Fruit fly (Drosophila melanogaster) whole organism, prepupa: Measurements from ENCODE around the gene CG6277.

Source experiments
- Blimp-1 ChIP-seq: fragments of 200-800 bp; sonication (Bioruptor generic); optimal IDR thresholded peaks from 3 replicates; lab custom pipeline; 2017; ENCODE audit warnings: missing biosample characterization, missing genetic modification characterization, mild to moderate bottlenecking, moderate library complexity, missing genetic modification reagents
- CG10631 ChIP-seq: fragments of 200-800 bp; sonication (Bioruptor generic); optimal IDR thresholded peaks from 2 replicates; lab custom pipeline; 2016; ENCODE audit warnings: missing biosample characterization, missing genetic modification characterization
- CG10669 ChIP-seq: fragments of 200-800 bp; sonication (Bioruptor generic); optimal IDR thresholded peaks from 3 replicates; lab custom pipeline; 2018; ENCODE audit warnings: missing biosample characterization, mild to moderate bottlenecking, missing genetic modification characterization, moderate library complexity
- CG11294 ChIP-seq: fragments of 200-800 bp; sonication (Bioruptor generic); IDR thresholded peaks from 2 replicates; pipeline ENCODE4 v1.3.6; 2022; ENCODE audit warnings: missing biosample characterization, missing genetic modification characterization
- CG11902 ChIP-seq: fragments of 200-800 bp; sonication (Bioruptor generic); optimal IDR thresholded peaks from 3 replicates; lab custom pipeline; 2016; ENCODE audit warnings: missing biosample characterization, missing genetic modification characterization
- CG15336 ChIP-seq: fragments of 200-800 bp; sonication (Bioruptor generic); IDR thresholded peaks from 2 replicates; pipeline ENCODE4 v1.3.6; 2022; ENCODE audit warnings: missing biosample characterization, missing genetic modification characterization
- CG16779 ChIP-seq: fragments of 200-800 bp; sonication (Bioruptor generic); optimal IDR thresholded peaks from 3 replicates; lab custom pipeline; 2017; ENCODE audit warnings: missing biosample characterization, mild to moderate bottlenecking, missing genetic modification characterization
- CG3032 ChIP-seq: fragments of 200-800 bp; optimal IDR thresholded peaks from 2 replicates; lab custom pipeline; 2019; ENCODE audit warnings: missing biosample characterization, mild to moderate bottlenecking, missing genetic modification characterization, moderate library complexity
- CG31627 ChIP-seq: fragments of 200-800 bp; sonication (Bioruptor generic); optimal IDR thresholded peaks from 3 replicates; lab custom pipeline; 2016; ENCODE audit warnings: missing biosample characterization, missing genetic modification characterization
- CG34406 ChIP-seq: fragments of 200-800 bp; sonication (Bioruptor generic); optimal IDR thresholded peaks from 3 replicates; lab custom pipeline; 2016; ENCODE audit warnings: missing biosample characterization, missing genetic modification characterization
- CG3919 ChIP-seq: fragments of 200-800 bp; sonication (Bioruptor generic); optimal IDR thresholded peaks from 3 replicates; lab custom pipeline; 2016; ENCODE audit warnings: missing biosample characterization, missing genetic modification characterization
- CG4318 ChIP-seq: fragments of 200-800 bp; sonication (Bioruptor generic); optimal IDR thresholded peaks from 3 replicates; lab custom pipeline; 2017; ENCODE audit warnings: missing biosample characterization, mild to moderate bottlenecking, missing genetic modification characterization
- CG6163 ChIP-seq: fragments of 200-800 bp; sonication (Bioruptor generic); IDR thresholded peaks from 3 replicates; pipeline ENCODE4 v1.3.6; 2022; ENCODE audit warnings: missing biosample characterization, missing genetic modification characterization
- CG6276 ChIP-seq: fragments of 200-800 bp; sonication (Bioruptor generic); optimal IDR thresholded peaks from 2 replicates; lab custom pipeline; 2017; ENCODE audit warnings: missing biosample characterization, mild to moderate bottlenecking, missing genetic modification characterization
- CG6792 ChIP-seq: fragments of 200-800 bp; sonication (Bioruptor generic); optimal IDR thresholded peaks from 3 replicates; lab custom pipeline; 2016; ENCODE audit warnings: missing biosample characterization, missing genetic modification characterization
- CG6808 ChIP-seq: fragments of 200-800 bp; sonication (Bioruptor generic); optimal IDR thresholded peaks from 3 replicates; lab custom pipeline; 2017; ENCODE audit warnings: missing biosample characterization, missing genetic modification characterization, mild to moderate bottlenecking, moderate library complexity, missing genetic modification reagents
- CG6854 ChIP-seq: fragments of 200-800 bp; sonication (Bioruptor generic); optimal IDR thresholded peaks from 2 replicates; lab custom pipeline; 2017; ENCODE audit warnings: missing biosample characterization, mild to moderate bottlenecking, missing genetic modification characterization
- CG7368 ChIP-seq: fragments of 200-800 bp; sonication (Bioruptor generic); optimal IDR thresholded peaks from 3 replicates; lab custom pipeline; 2016; ENCODE audit warnings: missing biosample characterization, missing genetic modification characterization
- CG8119 ChIP-seq: fragments of 200-800 bp; sonication (Bioruptor generic); IDR thresholded peaks from 3 replicates; pipeline ENCODE4 v1.3.6; 2022; ENCODE audit warnings: missing biosample characterization, missing genetic modification characterization
- CG8319 ChIP-seq: fragments of 200-800 bp; sonication (Bioruptor generic); optimal IDR thresholded peaks from 3 replicates; lab custom pipeline; 2016; ENCODE audit warnings: missing biosample characterization, missing genetic modification characterization
- CG8632 ChIP-seq: fragments of 200-800 bp; sonication (Bioruptor generic); optimal IDR thresholded peaks from 3 replicates; lab custom pipeline; 2016; ENCODE audit warnings: missing biosample characterization, missing genetic modification characterization
- Eip93F ChIP-seq: fragments of 200-800 bp; sonication (Bioruptor generic); optimal IDR thresholded peaks from 2 replicates; lab custom pipeline; 2016; ENCODE audit warnings: missing biosample characterization, mild to moderate bottlenecking, missing genetic modification characterization
- Ets21C ChIP-seq: fragments of 200-800 bp; sonication (Bioruptor generic); optimal IDR thresholded peaks from 3 replicates; lab custom pipeline; 2016; ENCODE audit warnings: missing biosample characterization, missing genetic modification characterization
- Ets96B ChIP-seq: fragments of 200-800 bp; optimal IDR thresholded peaks from 2 replicates; lab custom pipeline; 2019; ENCODE audit warnings: missing biosample characterization, mild to moderate bottlenecking, missing genetic modification characterization, moderate library complexity
- Hr38 ChIP-seq: sonication (Bioruptor generic); optimal IDR thresholded peaks from 2 replicates; lab custom pipeline; 2016; ENCODE audit warnings: missing biosample characterization, missing genetic modification characterization
- Hr39 ChIP-seq: fragments of 200-800 bp; sonication (Bioruptor generic); optimal IDR thresholded peaks from 2 replicates; lab custom pipeline; 2016; ENCODE audit warnings: missing biosample characterization, missing genetic modification characterization
- Lpt ChIP-seq: fragments of 200-800 bp; sonication (Bioruptor generic); optimal IDR thresholded peaks from 3 replicates; lab custom pipeline; 2016; ENCODE audit warnings: missing biosample characterization, missing genetic modification characterization
- Met ChIP-seq: fragments of 200-800 bp; sonication (Bioruptor generic); optimal IDR thresholded peaks from 3 replicates; lab custom pipeline; 2016; ENCODE audit warnings: missing biosample characterization, missing genetic modification characterization
- Sox102F ChIP-seq: fragments of 200-800 bp; sonication (Bioruptor generic); optimal IDR thresholded peaks from 2 replicates; lab custom pipeline; 2016; ENCODE audit warnings: missing biosample characterization, mild to moderate bottlenecking, missing genetic modification characterization
- Sox14 ChIP-seq: fragments of 200-800 bp; sonication (Bioruptor generic); optimal IDR thresholded peaks from 3 replicates; lab custom pipeline; 2016; ENCODE audit warnings: missing biosample characterization, missing genetic modification characterization
- Sox15 ChIP-seq: fragments of 200-800 bp; sonication (Bioruptor generic); optimal IDR thresholded peaks from 3 replicates; lab custom pipeline; 2016; ENCODE audit warnings: missing biosample characterization, missing genetic modification characterization
- achi ChIP-seq: fragments of 200-800 bp; sonication (Bioruptor generic); optimal IDR thresholded peaks from 3 replicates; lab custom pipeline; 2016; ENCODE audit warnings: missing biosample characterization, missing genetic modification characterization
- acj6 ChIP-seq: fragments of 200-800 bp; sonication (Bioruptor generic); optimal IDR thresholded peaks from 3 replicates; lab custom pipeline; 2016; ENCODE audit warnings: missing biosample characterization, missing genetic modification characterization
- cyc ChIP-seq: fragments of 200-800 bp; sonication (Bioruptor generic); optimal IDR thresholded peaks from 3 replicates; lab custom pipeline; 2016; ENCODE audit warnings: missing biosample characterization, missing genetic modification characterization
- dac ChIP-seq: fragments of 200-800 bp; sonication (Bioruptor generic); optimal IDR thresholded peaks from 2 replicates; lab custom pipeline; 2017; ENCODE audit warnings: missing biosample characterization, mild to moderate bottlenecking, missing genetic modification characterization
- dsx ChIP-seq: fragments of 200-800 bp; optimal IDR thresholded peaks from 3 replicates; lab custom pipeline; 2019; ENCODE audit warnings: missing biosample characterization, mild to moderate bottlenecking, missing genetic modification characterization, moderate library complexity; ENCODE audit not compliant: poor library complexity, severe bottlenecking
- eg ChIP-seq: fragments of 200-800 bp; sonication (Bioruptor generic); IDR thresholded peaks from 3 replicates; pipeline ENCODE4 v1.3.6; 2022; ENCODE audit warnings: missing biosample characterization, missing genetic modification characterization
- esn ChIP-seq: fragments of 200-800 bp; sonication (Bioruptor generic); optimal IDR thresholded peaks from 2 replicates; lab custom pipeline; 2016; ENCODE audit warnings: missing biosample characterization, mild to moderate bottlenecking, missing genetic modification characterization, moderate library complexity
- fd59A ChIP-seq: fragments of 200-800 bp; sonication (Bioruptor generic); optimal IDR thresholded peaks from 2 replicates; lab custom pipeline; 2017; ENCODE audit warnings: missing biosample characterization, mild to moderate bottlenecking, missing genetic modification characterization, missing genetic modification reagents
- fkh ChIP-seq: fragments of 200-800 bp; sonication (Bioruptor generic); optimal IDR thresholded peaks from 3 replicates; lab custom pipeline; 2017; ENCODE audit warnings: missing biosample characterization, mild to moderate bottlenecking, missing genetic modification characterization, moderate library complexity
- lz ChIP-seq: fragments of 200-800 bp; sonication (Bioruptor generic); optimal IDR thresholded peaks from 3 replicates; lab custom pipeline; 2016; ENCODE audit warnings: missing biosample characterization, missing genetic modification characterization
- net ChIP-seq: fragments of 200-800 bp; sonication (Bioruptor generic); optimal IDR thresholded peaks from 3 replicates; lab custom pipeline; 2016; ENCODE audit warnings: missing biosample characterization, missing genetic modification characterization
- ss ChIP-seq, 2 experiments: fragments of 200-800 bp; sonication (Bioruptor generic); optimal IDR thresholded peaks; 2 replicates in 1 of 2; 3 replicates in 1 of 2; lab custom pipeline; 2017 to 2018; ENCODE audit warnings: mild to moderate bottlenecking in 2 of 2, missing biosample characterization in 2 of 2, missing genetic modification characterization in 2 of 2, moderate library complexity in 1 of 2
- svp ChIP-seq: fragments of 200-800 bp; sonication (Bioruptor generic); peaks from one replicate; lab custom pipeline; 2016; ENCODE audit warnings: missing biosample characterization, missing genetic modification characterization
- topi ChIP-seq: fragments of 200-800 bp; sonication (Bioruptor generic); optimal IDR thresholded peaks from 3 replicates; lab custom pipeline; 2016; ENCODE audit warnings: missing biosample characterization, missing genetic modification characterization

The CG6277 gene

dm6 chr3R:26989802-26990509 is 33.1 kb downstream of the CG6277 start, which contains the start of gene CG31076 (continued):
- TF ChIP-seq ss (GFP tag; optimal IDR thresholded peaks at IDR 0.05; lab: Kevin White, UChicago) (peak; percentile 15 to 57), CG16779 (tag; lab: Kevin White, UChicago) (peak; percentile 15), net (GFP tag; lab: Kevin White, UChicago) (no peak), Sox14 (GFP tag; lab: Kevin White, UChicago) (peak; percentile 77), CG10631 (peak; percentile 32), CG6854 (GFP tag; lab: Kevin White, UChicago) (no peak), CG8319 (peak; percentile 45), CG31627 (GFP tag; lab: Kevin White, UChicago) (peak; percentile 56), Blimp-1 (GFP tag; lab: Kevin White, UChicago) (peak; percentile 53), CG10669 (GFP tag; lab: Kevin White, UChicago) (peak; percentile 64), CG8632 (GFP tag; lab: Kevin White, UChicago) (peak; percentile 33), CG3919 (GFP tag; lab: Kevin White, UChicago) (peak; percentile 65), Met (GFP tag; lab: Kevin White, UChicago) (peak; percentile 81), Ets96B (tag; lab: Kevin White, UChicago) (peak; percentile 50)
- TF ChIP-seq, all 60 proteins: peak for 47

- TF ChIP-seq Hr38 (no peak), CG10669 (GFP tag; lab: Kevin White, UChicago) (peak; percentile 89), CG6163 (peak; percentile 99), net (GFP tag; lab: Kevin White, UChicago) (peak; percentile 76), CG8119 (peak; percentile 94), Eip93F (GFP tag; lab: Kevin White, UChicago) (peak; percentile 91), CG6854 (GFP tag; lab: Kevin White, UChicago) (peak; percentile 72), dac (GFP tag; lab: Kevin White, UChicago) (peak; percentile 67), fkh (GFP tag; lab: Kevin White, UChicago) (no peak), svp (GFP tag; lab: Kevin White, UChicago) (peak; percentile 96), CG11902 (peak; percentile 80), Blimp-1 (GFP tag; lab: Kevin White, UChicago) (peak; percentile 76), CG11294 (GFP tag; lab: Robert Waterston, UW) (peak; percentile 75), cyc (GFP tag; lab: Kevin White, UChicago) (peak; percentile 92), Ets96B (tag; lab: Kevin White, UChicago) (peak; percentile 93), CG4318 (GFP tag; lab: Kevin White, UChicago) (peak; percentile 73), CG6276 (GFP tag; lab: Kevin White, UChicago) (no peak), CG3032 (tag; lab: Kevin White, UChicago) (peak; percentile 83), fd59A (GFP tag; lab: Kevin White, UChicago) (peak; percentile 74), Sox102F (GFP tag; lab: Kevin White, UChicago) (peak; percentile 88), CG34406 (peak; percentile 83), Hr39 (GFP tag; lab: Kevin White, UChicago) (peak; percentile 69), Sox14 (GFP tag; lab: Kevin White, UChicago) (peak; percentile 81), Lpt (GFP tag; lab: Kevin White, UChicago) (peak; percentile 68), Ets21C (GFP tag; lab: Kevin White, UChicago) (peak; percentile 76), dsx (peak; percentile 93), topi (peak; percentile 91), CG8319 (peak; percentile 77), CG6792 (peak; percentile 86), lz (GFP tag; lab: Kevin White, UChicago) (peak; percentile 92), esn (GFP tag; lab: Kevin White, UChicago) (peak; percentile 94), CG31627 (GFP tag; lab: Kevin White, UChicago) (peak; percentile 76), eg (GFP tag; lab: Robert Waterston, UW) (peak; percentile 97), CG15336 (GFP tag; lab: Robert Waterston, UW) (peak; percentile 94), CG16779 (tag; lab: Kevin White, UChicago) (peak; percentile 81), achi (GFP tag; lab: Kevin White, UChicago) (peak; percentile 90), CG7368 (GFP tag; lab: Kevin White, UChicago) (peak; percentile 85), Met (GFP tag; lab: Kevin White, UChicago) (peak; percentile 88), CG6808 (GFP tag; lab: Kevin White, UChicago) (peak; percentile 86), Sox15 (GFP tag; lab: Kevin White, UChicago) (peak; percentile 41), acj6 (peak; percentile 85)
Observed at dm6 chr3R:26988412-26988981, 34.5 kb downstream of the CG6277 start, which contains the start of gene CG31075. Gene CG31075 (minus strand): TSS chr3R:26988517.
